Fruit fly (Drosophila melanogaster) whole organism, embryonic: ENCODE measurements around the gene CG13833.

Experiments used
- Ada2b ChIP-seq: fragments of 200-800 bp; sonication (Bioruptor generic); IDR thresholded peaks from 2 replicates; pipeline ENCODE4 v1.3.6; 2022; ENCODE audit warnings: missing biosample characterization, missing genetic modification characterization
- Blimp-1 ChIP-seq: fragments of 200-800 bp; sonication (Bioruptor generic); optimal IDR thresholded peaks from 3 replicates; lab custom pipeline; 2018; ENCODE audit warnings: missing biosample characterization, missing genetic modification characterization, mild to moderate bottlenecking, moderate library complexity, missing genetic modification reagents
- CG10209 ChIP-seq: fragments of 200-800 bp; sonication (Bioruptor generic); optimal IDR thresholded peaks from 3 replicates; lab custom pipeline; 2017; ENCODE audit warnings: missing biosample characterization, mild to moderate bottlenecking, missing genetic modification characterization, missing genetic modification reagents
- CG10431 ChIP-seq: fragments of 200-800 bp; sonication (Bioruptor generic); optimal IDR thresholded peaks from 3 replicates; lab custom pipeline; 2018; ENCODE audit warnings: missing biosample characterization, mild to moderate bottlenecking, missing genetic modification characterization
- CG11085 ChIP-seq: fragments of 200-800 bp; sonication (Bioruptor generic); IDR thresholded peaks from 2 replicates; pipeline ENCODE4 v1.3.6; 2022; ENCODE audit warnings: missing biosample characterization, missing genetic modification characterization
- CG11247 ChIP-seq: fragments of 200-800 bp; sonication (Bioruptor generic); IDR thresholded peaks from 2 replicates; pipeline ENCODE4 v1.3.6; 2022; ENCODE audit warnings: missing biosample characterization, missing genetic modification characterization
- CG11504 ChIP-seq: fragments of 200-800 bp; sonication (Bioruptor generic); optimal IDR thresholded peaks from 3 replicates; lab custom pipeline; 2019; ENCODE audit warnings: missing biosample characterization, mild to moderate bottlenecking, missing genetic modification characterization, moderate library complexity
- CG1233 ChIP-seq: fragments of 200-800 bp; sonication (Bioruptor generic); optimal IDR thresholded peaks from 4 replicates; lab custom pipeline; 2018; ENCODE audit warnings: missing biosample characterization, mild to moderate bottlenecking, missing genetic modification characterization
- CG15269 ChIP-seq: fragments of 200-800 bp; sonication (Bioruptor generic); optimal IDR thresholded peaks from 2 replicates; lab custom pipeline; 2018; ENCODE audit warnings: missing biosample characterization, mild to moderate bottlenecking, missing genetic modification characterization, moderate library complexity
- CG1602 ChIP-seq: fragments of 200-800 bp; sonication (Bioruptor generic); optimal IDR thresholded peaks from 3 replicates; lab custom pipeline; 2016; ENCODE audit warnings: missing biosample characterization, missing genetic modification characterization
- CG16779 ChIP-seq: fragments of 200-800 bp; sonication (Bioruptor generic); IDR thresholded peaks from 2 replicates; pipeline ENCODE4 v1.3.6; 2022; ENCODE audit warnings: missing biosample characterization, missing genetic modification characterization
- CG16863 ChIP-seq: fragments of 200-800 bp; sonication (Bioruptor generic); optimal IDR thresholded peaks from 3 replicates; lab custom pipeline; 2016; ENCODE audit warnings: missing biosample characterization, missing genetic modification characterization
- CG18599 ChIP-seq: fragments of 200-800 bp; sonication (Bioruptor generic); optimal IDR thresholded peaks from 3 replicates; lab custom pipeline; 2017; ENCODE audit warnings: missing biosample characterization, missing genetic modification characterization, mild to moderate bottlenecking, moderate library complexity, missing genetic modification reagents
- CG2120 ChIP-seq: fragments of 200-800 bp; sonication (Bioruptor generic); optimal IDR thresholded peaks from 3 replicates; lab custom pipeline; 2016; ENCODE audit warnings: missing biosample characterization, missing genetic modification characterization
- CG2678 ChIP-seq: fragments of 200-800 bp; sonication (Bioruptor generic); optimal IDR thresholded peaks from 3 replicates; lab custom pipeline; 2019; ENCODE audit warnings: missing biosample characterization, mild to moderate bottlenecking, missing genetic modification characterization, moderate library complexity
- CG30403 ChIP-seq: fragments of 200-800 bp; sonication (Bioruptor generic); optimal IDR thresholded peaks from 3 replicates; lab custom pipeline; 2016; ENCODE audit warnings: missing biosample characterization, missing genetic modification characterization
- CG31365 ChIP-seq: fragments of 200-800 bp; sonication (Bioruptor generic); optimal IDR thresholded peaks from 2 replicates; lab custom pipeline; 2018; ENCODE audit warnings: missing biosample characterization, mild to moderate bottlenecking, missing genetic modification characterization
- CG31441 ChIP-seq: fragments of 200-800 bp; sonication (Bioruptor generic); IDR thresholded peaks from 2 replicates; pipeline ENCODE4 v1.3.6; 2022; ENCODE audit warnings: missing biosample characterization, missing genetic modification characterization
- CG4730 ChIP-seq: fragments of 200-800 bp; sonication (Bioruptor generic); IDR thresholded peaks from 2 replicates; pipeline ENCODE4 v1.3.6; 2022; ENCODE audit warnings: missing biosample characterization, missing genetic modification characterization
- CG4820 ChIP-seq: fragments of 200-800 bp; sonication (Bioruptor generic); optimal IDR thresholded peaks from 3 replicates; lab custom pipeline; 2016; ENCODE audit warnings: missing biosample characterization, missing genetic modification characterization
- CG4854 ChIP-seq: fragments of 200-800 bp; sonication (Bioruptor generic); optimal IDR thresholded peaks from 2 replicates; lab custom pipeline; 2016; ENCODE audit warnings: missing biosample characterization, missing genetic modification characterization, inconsistent platforms
- CG5245 ChIP-seq: fragments of 200-800 bp; sonication (Bioruptor generic); optimal IDR thresholded peaks from 3 replicates; lab custom pipeline; 2016; ENCODE audit warnings: missing biosample characterization, missing genetic modification characterization
- CG7271 ChIP-seq: fragments of 200-800 bp; sonication (Bioruptor generic); optimal IDR thresholded peaks from 2 replicates; lab custom pipeline; 2018; ENCODE audit warnings: missing biosample characterization, mild to moderate bottlenecking, missing genetic modification characterization, moderate library complexity
- CG7839 ChIP-seq: fragments of 200-800 bp; sonication (Bioruptor generic); optimal IDR thresholded peaks from 3 replicates; lab custom pipeline; 2018; ENCODE audit warnings: missing biosample characterization, mild to moderate bottlenecking, missing genetic modification characterization, moderate library complexity
- CG8281 ChIP-seq: fragments of 200-800 bp; sonication (Bioruptor generic); optimal IDR thresholded peaks from 2 replicates; lab custom pipeline; 2018; ENCODE audit warnings: missing biosample characterization, mild to moderate bottlenecking, missing genetic modification characterization, moderate library complexity
- CG9797 ChIP-seq: fragments of 200-800 bp; sonication (Bioruptor generic); optimal IDR thresholded peaks from 3 replicates; lab custom pipeline; 2018; ENCODE audit warnings: missing biosample characterization, mild to moderate bottlenecking, missing genetic modification characterization
- Dek ChIP-seq: fragments of 200-800 bp; sonication (Bioruptor generic); optimal IDR thresholded peaks from 3 replicates; lab custom pipeline; 2019; ENCODE audit warnings: missing biosample characterization, mild to moderate bottlenecking, missing genetic modification characterization, moderate library complexity
- HmgZ ChIP-seq: fragments of 200-800 bp; sonication (Bioruptor generic); optimal IDR thresholded peaks from 2 replicates; lab custom pipeline; 2018; ENCODE audit warnings: missing biosample characterization, mild to moderate bottlenecking, missing genetic modification characterization
- Hr51 ChIP-seq, 2 experiments: fragments of 200-800 bp; sonication (Bioruptor generic); optimal IDR thresholded peaks; 2 replicates in 1 of 2; 3 replicates in 1 of 2; lab custom pipeline; 2016 to 2018; ENCODE audit warnings: missing biosample characterization in 2 of 2, missing genetic modification characterization in 2 of 2, mild to moderate bottlenecking in 1 of 2, moderate library complexity in 1 of 2
- Meics ChIP-seq: fragments of 200-800 bp; sonication (Bioruptor generic); optimal IDR thresholded peaks from 2 replicates; lab custom pipeline; 2017; ENCODE audit warnings: missing biosample characterization, mild to moderate bottlenecking, missing genetic modification characterization
- Oli ChIP-seq: fragments of 200-800 bp; sonication (Bioruptor generic); optimal IDR thresholded peaks from 2 replicates; lab custom pipeline; 2018; ENCODE audit warnings: missing biosample characterization, mild to moderate bottlenecking, missing genetic modification characterization, moderate library complexity
- Rfx ChIP-seq: fragments of 200-800 bp; sonication (Bioruptor generic); IDR thresholded peaks from 2 replicates; pipeline ENCODE4 v1.3.6; 2022; ENCODE audit warnings: missing biosample characterization, missing genetic modification characterization
- az2 ChIP-seq: fragments of 200-800 bp; sonication (Bioruptor generic); optimal IDR thresholded peaks from 3 replicates; lab custom pipeline; 2016; ENCODE audit warnings: missing biosample characterization, missing genetic modification characterization
- bigmax ChIP-seq: fragments of 200-800 bp; sonication (Bioruptor generic); optimal IDR thresholded peaks from 2 replicates; lab custom pipeline; 2018; ENCODE audit warnings: missing biosample characterization, mild to moderate bottlenecking, missing genetic modification characterization
- caup ChIP-seq: fragments of 200-800 bp; sonication (Bioruptor generic); optimal IDR thresholded peaks from 3 replicates; lab custom pipeline; 2017; ENCODE audit warnings: missing biosample characterization, mild to moderate bottlenecking, missing genetic modification characterization, moderate library complexity; ENCODE audit not compliant: severe bottlenecking
- cwo ChIP-seq: fragments of 200-800 bp; sonication (Bioruptor generic); optimal IDR thresholded peaks from 3 replicates; lab custom pipeline; 2017; ENCODE audit warnings: missing biosample characterization, missing genetic modification characterization, mild to moderate bottlenecking, moderate library complexity, missing genetic modification reagents
- dmrt11E ChIP-seq: fragments of 200-800 bp; sonication (Bioruptor generic); optimal IDR thresholded peaks from 3 replicates; lab custom pipeline; 2018; ENCODE audit warnings: missing biosample characterization, mild to moderate bottlenecking, missing genetic modification characterization, moderate library complexity
- dpn ChIP-seq, 2 experiments: fragments of 200-800 bp; sonication (Bioruptor generic); optimal IDR thresholded peaks; 3 replicates each; lab custom pipeline; 2016; ENCODE audit warnings: missing biosample characterization in 2 of 2, missing genetic modification characterization in 2 of 2
- gem ChIP-seq: fragments of 200-800 bp; sonication (Bioruptor generic); optimal IDR thresholded peaks from 2 replicates; lab custom pipeline; 2019; ENCODE audit warnings: missing biosample characterization, mild to moderate bottlenecking, missing genetic modification characterization, moderate library complexity
- ken ChIP-seq: fragments of 200-800 bp; sonication (Bioruptor generic); IDR thresholded peaks from 3 replicates; pipeline ENCODE4 v1.3.6; 2022; ENCODE audit warnings: missing biosample characterization, missing genetic modification characterization
- lab ChIP-seq: fragments of 200-800 bp; sonication (Bioruptor generic); optimal IDR thresholded peaks from 3 replicates; lab custom pipeline; 2017; ENCODE audit warnings: missing biosample characterization, missing genetic modification characterization, mild to moderate bottlenecking, moderate library complexity, missing genetic modification reagents
- mld ChIP-seq: fragments of 200-800 bp; sonication (Bioruptor generic); IDR thresholded peaks from 3 replicates; pipeline ENCODE4 v1.3.6; 2022; ENCODE audit warnings: missing biosample characterization, missing genetic modification characterization; ENCODE audit not compliant: partially characterized antibody
- phol ChIP-seq: fragments of 200-800 bp; sonication (Bioruptor generic); optimal IDR thresholded peaks from 3 replicates; lab custom pipeline; 2018; ENCODE audit warnings: missing biosample characterization, mild to moderate bottlenecking, missing genetic modification characterization, moderate library complexity
- prd ChIP-seq, 3 experiments: fragments of >200 bp in 2 of 3; fragments of 200-800 bp in 1 of 3; sonication (Bioruptor generic) in 1 of 3; optimal IDR thresholded peaks in 2 of 3; IDR thresholded peaks in 1 of 3; 2 replicates in 2 of 3; 3 replicates in 1 of 3; pipeline versions ENCODE4 v1.3.6 to Lab custom; 2017 to 2022; ENCODE audit warnings: missing biosample characterization in 1 of 3, missing genetic modification characterization in 1 of 3
- row ChIP-seq: fragments of 200-800 bp; sonication (Bioruptor generic); IDR thresholded peaks from 3 replicates; pipeline ENCODE4 v1.3.6; 2022; ENCODE audit warnings: missing biosample characterization, missing genetic modification characterization
- sens-2 ChIP-seq: fragments of 200-800 bp; sonication (Bioruptor generic); IDR thresholded peaks from 2 replicates; pipeline ENCODE4 v1.3.6; 2022; ENCODE audit warnings: missing biosample characterization, missing genetic modification characterization
- tap ChIP-seq: fragments of 200-800 bp; optimal IDR thresholded peaks from 3 replicates; lab custom pipeline; 2019; ENCODE audit warnings: missing biosample characterization, mild to moderate bottlenecking, missing genetic modification characterization, moderate library complexity
- ttk ChIP-seq: fragments of 200-800 bp; sonication (Bioruptor generic); IDR thresholded peaks from 2 replicates; pipeline ENCODE4 v2.1.2; 2022; ENCODE audit warnings: missing biosample characterization, missing genetic modification characterization

Gene CG13833

dm6 chr3R:23067209-23067826, 32.0 kb upstream of the CG13833 start, which contains the start of gene CG17111 (continued):
- no peak for TF ChIP-seq CG2120 (GFP tag; lab: Kevin White, UChicago)
- peak; percentile 44 for TF ChIP-seq CG4820
- peak; percentile 24 for TF ChIP-seq cwo
- no peak for TF ChIP-seq CG31365 (tag; lab: Kevin White, UChicago)
- TF ChIP-seq dmrt11E (tag; lab: Kevin White, UChicago), result no peak
- TF ChIP-seq CG16779, result no peak
- peak; percentile 62 for TF ChIP-seq Oli (tag; lab: Kevin White, UChicago)
- peak; percentile 4 for TF ChIP-seq Dek (tag; lab: Kevin White, UChicago)
- peak; percentile 57 for TF ChIP-seq CG30403
- TF ChIP-seq Rfx (GFP tag; lab: Robert Waterston, UW), result no peak
- no peak for TF ChIP-seq HmgZ (tag; lab: Kevin White, UChicago)
- no peak for TF ChIP-seq CG7271 (tag; lab: Kevin White, UChicago)
- TF ChIP-seq Blimp-1, result peak; percentile 38
- TF ChIP-seq bigmax, result no peak
- TF ChIP-seq CG9797 (GFP tag; lab: Kevin White, UChicago), result no peak
- peak; percentile 4 for TF ChIP-seq CG1233 (GFP tag; lab: Kevin White, UChicago)
- TF ChIP-seq CG31441, result peak; percentile 60; the same call in 1 of the 2 replicates
- peak; percentile 0 for TF ChIP-seq CG5245 (GFP tag; lab: Kevin White, UChicago)
- TF ChIP-seq CG2678 (tag; lab: Kevin White, UChicago), result peak; percentile 70
- TF ChIP-seq az2, result peak; percentile 15
- peak in 1 of 2 experiments; percentile 53 for TF ChIP-seq dpn (GFP tag; optimal IDR thresholded peaks at IDR 0.05; lab: Kevin White, UChicago)
- TF ChIP-seq tap (tag; lab: Kevin White, UChicago), result peak; percentile 4
- peak; percentile 28 for TF ChIP-seq CG1602 (GFP tag; lab: Kevin White, UChicago)
- no peak for TF ChIP-seq CG4854 (GFP tag; lab: Kevin White, UChicago)
- TF ChIP-seq lab, result peak; percentile 45
- no peak for TF ChIP-seq CG10431
- no peak for TF ChIP-seq CG11247 (GFP tag; lab: Robert Waterston, UW)
- no peak for TF ChIP-seq CG11085 (GFP tag; lab: Robert Waterston, UW)
- TF ChIP-seq CG4730 (GFP tag; lab: Robert Waterston, UW), result 0 out of 2 replicates have a peak, but pooled peaks have one; percentile 5
- peak; percentile 36 for TF ChIP-seq CG10209 (GFP tag; lab: Kevin White, UChicago)
- no peak for TF ChIP-seq ken (GFP tag; lab: Robert Waterston, UW)
- peak; percentile 72 for TF ChIP-seq gem (tag; lab: Kevin White, UChicago)
- 0 out of 2 replicates have a peak, but pooled peaks have one; percentile 18 for TF ChIP-seq Ada2b (GFP tag; lab: Robert Waterston, UW)
- 0 out of 2 replicates have a peak, but pooled peaks have one; percentile 35 for TF ChIP-seq ttk (GFP tag; lab: Robert Waterston, UW)
- TF ChIP-seq CG11504 (tag; lab: Kevin White, UChicago), result peak; percentile 78
- TF ChIP-seq sens-2 (GFP tag; lab: Robert Waterston, UW), result no peak
- TF ChIP-seq mld (GFP tag; lab: Robert Waterston, UW), result no peak
- TF ChIP-seq caup (GFP tag; lab: Kevin White, UChicago), result peak; percentile 23
- peak; percentile 48 for TF ChIP-seq row
- TF ChIP-seq Meics, result peak; percentile 36
- no peak for TF ChIP-seq prd (optimal IDR thresholded peaks at IDR 0.05; lab: Kevin White, UChicago)
- TF ChIP-seq prd (GFP tag; IDR thresholded peaks at IDR 0.05; lab: Robert Waterston, UW), result 0 out of 3 replicates have a peak, but pooled peaks have one; percentile 19
- peak; percentile 60 for TF ChIP-seq phol (tag; lab: Kevin White, UChicago)
- peak; percentile 59 for TF ChIP-seq CG7839 (tag; lab: Kevin White, UChicago)
- no peak for TF ChIP-seq CG16863 (GFP tag; lab: Kevin White, UChicago)
- peak; percentile 52 for TF ChIP-seq CG15269
- peak; percentile 46 for TF ChIP-seq CG18599 (GFP tag; lab: Kevin White, UChicago)
- TF ChIP-seq Hr51 (GFP tag; optimal IDR thresholded peaks at IDR 0.05; lab: Kevin White, UChicago), result peak in 1 of 2 experiments; percentile 71
- TF ChIP-seq CG8281 (tag; lab: Kevin White, UChicago), result no peak
